Worm (Caenorhabditis elegans): Measurements from ENCODE around the gene srx-128.

The srx-128 gene

DNA sequence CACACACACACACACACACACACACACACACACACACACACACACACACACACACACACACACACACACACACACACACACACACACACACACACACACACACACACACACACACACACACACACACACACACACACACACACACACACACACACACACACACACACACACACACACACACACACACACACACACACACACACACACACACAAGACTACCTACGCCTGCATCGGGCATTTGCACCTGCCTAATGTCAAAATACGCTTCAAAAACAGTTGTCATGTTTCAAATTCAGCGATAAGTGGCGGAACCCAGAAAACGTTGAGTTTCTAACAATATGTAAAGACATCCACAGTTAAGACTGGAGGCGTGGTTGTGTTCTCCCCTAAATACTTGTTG lies 31.6 kb downstream of the srx-128 start:
- peak; percentile 10 for TF ChIP-seq ceh-27 (GFP tag; optimal IDR thresholded peaks at IDR 0.05)
- peak; percentile 76; the same call in 1 of the 2 replicates for TF ChIP-seq egrh-3 (GFP tag; IDR thresholded peaks at IDR 0.05)

DNA sequence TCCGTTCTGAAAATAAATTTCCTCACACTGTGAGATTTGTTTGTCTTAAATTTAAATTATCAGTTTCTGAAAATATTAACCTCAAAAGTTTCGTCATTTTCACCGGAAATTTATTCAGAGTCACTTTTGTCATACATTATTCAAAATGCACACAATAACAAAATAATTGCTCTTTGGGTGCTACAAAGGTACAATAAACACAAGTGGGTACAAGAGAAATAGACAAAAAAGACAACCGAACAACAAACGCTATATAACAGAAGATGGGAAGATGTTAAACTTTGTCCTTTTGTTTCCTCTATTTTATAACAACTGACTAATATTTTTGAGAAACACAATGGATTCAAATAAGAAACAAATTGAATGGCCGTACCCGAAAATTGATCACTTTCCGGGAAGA lies 32.3 kb downstream of the srx-128 start:
- no peak for TF ChIP-seq C17E4.6 (GFP tag; IDR thresholded peaks at IDR 0.05)
- TF ChIP-seq dpff-1 (tag; optimal IDR thresholded peaks at IDR 0.05) = no peak
- TF ChIP-seq D2030.7 (GFP tag; IDR thresholded peaks at IDR 0.05) = no peak
- no peak for TF ChIP-seq F39B2.1 (GFP tag; IDR thresholded peaks at IDR 0.05)
- no peak for TF ChIP-seq K12H6.12 (tag; optimal IDR thresholded peaks at IDR 0.05)
- TF ChIP-seq ama-1 (optimal IDR thresholded peaks at IDR 0.05) = no peak
- no peak for TF ChIP-seq ama-1 (GFP tag; optimal IDR thresholded peaks at IDR 0.05)
- no peak for TF ChIP-seq B0336.3 (GFP tag; IDR thresholded peaks at IDR 0.05)
- TF ChIP-seq ceh-40 (GFP tag; IDR thresholded peaks at IDR 0.05) = no peak

DNA sequence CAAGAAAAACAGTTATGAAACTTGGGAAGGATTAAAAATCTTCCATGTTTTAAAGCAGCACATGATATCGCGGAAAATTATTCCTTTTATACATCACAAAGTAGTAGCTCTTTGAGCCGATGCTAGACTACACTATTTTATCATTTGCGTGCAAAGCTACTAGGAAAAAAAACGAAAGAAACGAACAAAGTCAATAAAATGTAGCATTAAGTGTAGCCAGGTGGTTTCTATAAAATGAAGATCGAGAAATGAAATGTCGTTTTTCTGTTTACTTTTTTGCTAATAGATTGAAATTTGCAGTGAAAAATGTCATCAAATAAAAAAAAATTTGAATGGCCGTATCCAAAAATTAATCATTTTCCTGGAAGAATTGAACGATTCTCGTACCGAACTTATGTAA lies 35.6 kb downstream of the srx-128 start, which contains the start of gene cpt-5:
Gene cpt-5 (plus strand): TSS at position 301 of the 400 bp plus-strand sequence.
- no peak for TF ChIP-seq Y67H2A.10 (GFP tag; conservative IDR thresholded peaks at IDR 0.05)

DNA sequence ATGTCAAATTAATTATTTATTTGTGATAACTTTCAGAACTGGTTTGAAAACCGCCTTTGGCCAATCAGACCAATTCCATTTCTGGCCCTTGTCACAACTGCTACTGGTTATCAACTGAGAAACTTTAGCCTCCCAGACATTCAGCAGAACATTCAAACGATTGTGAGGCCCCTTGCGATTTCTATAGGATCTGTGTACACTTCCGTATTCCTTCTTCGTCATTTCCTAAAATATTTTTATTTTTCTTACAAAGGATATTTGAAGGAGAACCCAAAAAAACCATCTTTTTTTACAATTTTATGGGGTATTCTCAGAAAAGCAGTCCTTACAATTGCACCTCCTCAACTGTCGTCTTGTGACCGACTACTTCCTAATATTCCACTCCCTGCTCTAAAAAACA lies 36.0 kb downstream of the srx-128 start:
- TF ChIP-seq ztf-3 (GFP tag; optimal IDR thresholded peaks at IDR 0.05) (no peak), F33H1.4 (GFP tag; IDR thresholded peaks at IDR 0.05) (no peak), tbx-9 (tag; optimal IDR thresholded peaks at IDR 0.05; ENCODE audit: borderline replicate concordance) (no peak), ceh-79 (tag; optimal IDR thresholded peaks at IDR 0.05) (no peak), xnd-1 (tag; optimal IDR thresholded peaks at IDR 0.05) (no peak), ztf-26 (tag; optimal IDR thresholded peaks at IDR 0.05) (no peak), tlf-1 (GFP tag; optimal IDR thresholded peaks at IDR 0.05) (no peak), T07F8.4 (tag; optimal IDR thresholded peaks at IDR 0.05) (no peak), him-1 (tag; optimal IDR thresholded peaks at IDR 0.05) (no peak), F22D6.2 (tag; optimal IDR thresholded peaks at IDR 0.05) (no peak), snpc-4 (GFP tag; optimal IDR thresholded peaks at IDR 0.05) (no peak), snpc-4 (tag; optimal IDR thresholded peaks at IDR 0.05) (no peak), nfya-1 (tag; optimal IDR thresholded peaks at IDR 0.05; ENCODE audit: borderline replicate concordance, insufficient read depth) (no peak), Y53F4B.3 (GFP tag; IDR thresholded peaks at IDR 0.05) (no peak), ztf-18 (tag; optimal IDR thresholded peaks at IDR 0.05) (no peak), mes-4 (tag; optimal IDR thresholded peaks at IDR 0.05) (no peak), aptf-3 (GFP tag; IDR thresholded peaks at IDR 0.05) (no peak), ceh-100 (GFP tag; IDR thresholded peaks at IDR 0.05) (no peak), F37B4.10 (GFP tag; IDR thresholded peaks at IDR 0.05) (no peak)

ce11 chrV:13876529-13876928 lies 39.3 kb downstream of the srx-128 start, which contains the start of gene T22G5.1:
Gene T22G5.1 (plus strand): TSS chrV:13876829.
- TF ChIP-seq dpl-1 (GFP tag; optimal IDR thresholded peaks at IDR 0.05) = no peak
- no peak for TF ChIP-seq B0035.1 (tag; optimal IDR thresholded peaks at IDR 0.05)
- no peak for TF ChIP-seq ccch-3 (GFP tag; optimal IDR thresholded peaks at IDR 0.05)
- no peak for TF ChIP-seq repo-1 (tag; optimal IDR thresholded peaks at IDR 0.05)

Data from whole organism, young adult.